Fruit fly (Drosophila melanogaster): ENCODE data around the gene CG7542.
A peak's percentile ranks its signal among the peaks of the same experiment; 100 is the strongest.

The CG7542 gene

dm6 chr3L:17557215-17557904, 7.7 kb downstream of the CG7542 start, which contains the start of gene CycT (continued):
- TF ChIP-seq prd (optimal IDR thresholded peaks at IDR 0.05) (no peak), prd (GFP tag; IDR thresholded peaks at IDR 0.05) (no peak), CG34224 (GFP tag; IDR thresholded peaks at IDR 0.05; ENCODE audit: partially characterized antibody) (peak; percentile 80), chm (GFP tag; IDR thresholded peaks at IDR 0.05) (peak; percentile 9; the same call in 1 of the 2 replicates), CG8290 (GFP tag; optimal IDR thresholded peaks at IDR 0.05) (peak; percentile 47), CG8290 (tag; optimal IDR thresholded peaks at IDR 0.05) (peak; percentile 7 to 31), bowl (GFP tag; IDR thresholded peaks at IDR 0.05) (no peak), CG9932 (GFP tag; IDR thresholded peaks at IDR 0.05) (no peak; the same call in 1 of the 2 replicates), ssp (GFP tag; IDR thresholded peaks at IDR 0.05) (no peak), CG13894 (tag; optimal IDR thresholded peaks at IDR 0.05) (peak; percentile 50), sens (GFP tag) (peak; percentile 85), CG2129 (GFP tag; IDR thresholded peaks at IDR 0.05; ENCODE audit: partially characterized antibody) (peak; percentile 83), HmgD (GFP tag; optimal IDR thresholded peaks at IDR 0.05) (peak; percentile 39), gcm2 (GFP tag; optimal IDR thresholded peaks at IDR 0.05) (no peak), Fer1 (GFP tag; optimal IDR thresholded peaks at IDR 0.05) (peak; percentile 85), CG30403 (GFP tag; optimal IDR thresholded peaks at IDR 0.05) (peak; percentile 10), CG1529 (GFP tag; optimal IDR thresholded peaks at IDR 0.05) (peak; percentile 5), nom (GFP tag; optimal IDR thresholded peaks at IDR 0.05) (peak; percentile 79), ac (GFP tag; optimal IDR thresholded peaks at IDR 0.05) (no peak), Usf (GFP tag; optimal IDR thresholded peaks at IDR 0.05) (no peak), CG11695 (GFP tag; IDR thresholded peaks at IDR 0.05) (peak; percentile 60; the same call in 2 of the 3 replicates), bcd (GFP tag; optimal IDR thresholded peaks at IDR 0.05) (peak; percentile 28), CG7556 (GFP tag; optimal IDR thresholded peaks at IDR 0.05) (peak; percentile 46), schlank (tag; optimal IDR thresholded peaks at IDR 0.05) (no peak), Meics (GFP tag; optimal IDR thresholded peaks at IDR 0.05) (peak; percentile 63), Xbp1 (GFP tag; optimal IDR thresholded peaks at IDR 0.05) (peak; percentile 0), CG14710 (tag; optimal IDR thresholded peaks at IDR 0.05) (peak; percentile 70), Side (GFP tag; optimal IDR thresholded peaks at IDR 0.05) (peak; percentile 13), CG3995 (GFP tag; optimal IDR thresholded peaks at IDR 0.05) (peak; percentile 95), lmd (GFP tag; IDR thresholded peaks at IDR 0.05) (no peak), Drgx (GFP tag; IDR thresholded peaks at IDR 0.05) (peak; percentile 23; the same call in 1 of the 2 replicates), Bgb (GFP tag; IDR thresholded peaks at IDR 0.05; ENCODE audit: partially characterized antibody) (peak; percentile 94), slou (GFP tag; optimal IDR thresholded peaks at IDR 0.05) (no peak), CG10979 (tag; optimal IDR thresholded peaks at IDR 0.05) (peak; percentile 27), zfh2 (GFP tag; optimal IDR thresholded peaks at IDR 0.05) (no peak), CG12155 (GFP tag; optimal IDR thresholded peaks at IDR 0.05) (peak; percentile 25), sqz (GFP tag; optimal IDR thresholded peaks at IDR 0.05) (peak; percentile 95), Atf6 (GFP tag; IDR thresholded peaks at IDR 0.05) (peak; percentile 25; the same call in 1 of the 2 replicates), CG9727 (GFP tag; optimal IDR thresholded peaks at IDR 0.05) (peak; percentile 58), Hmr (GFP tag; optimal IDR thresholded peaks at IDR 0.05) (peak; percentile 81), NC2α (GFP tag; optimal IDR thresholded peaks at IDR 0.05) (no peak), Fer2 (tag; optimal IDR thresholded peaks at IDR 0.05) (peak; percentile 8), zfh1 (GFP tag; IDR thresholded peaks at IDR 0.05) (no peak), Bdp1 (GFP tag; optimal IDR thresholded peaks at IDR 0.05) (no peak), Dip2 (GFP tag; IDR thresholded peaks at IDR 0.05) (no peak), Nf-YA (GFP tag; IDR thresholded peaks at IDR 0.05) (no peak), ato (GFP tag; IDR thresholded peaks at IDR 0.05; ENCODE audit: partially characterized antibody) (peak; percentile 89), insv (GFP tag; optimal IDR thresholded peaks at IDR 0.05) (peak in 1 of 2 experiments; percentile 52), CG9817 (tag; optimal IDR thresholded peaks at IDR 0.05) (no peak), ranshi (GFP tag; IDR thresholded peaks at IDR 0.05) (no peak), salm (tag; optimal IDR thresholded peaks at IDR 0.05) (peak; percentile 1)

Data from whole organism, embryonic.